Worm (Caenorhabditis elegans) whole organism, early embryonic: ENCODE data around the gene srt-70.

Source experiments
- B0310.2 ChIP-seq: sonication (generic microtip); optimal IDR thresholded peaks from 2 replicates; lab custom pipeline; 2016; ENCODE audit warnings: mild to moderate bottlenecking, missing genetic modification characterization, missing compliant biosample characterization
- F13C5.2 ChIP-seq: sonication (generic microtip); optimal IDR thresholded peaks from 2 replicates; lab custom pipeline; 2017; ENCODE audit warnings: mild to moderate bottlenecking, missing genetic modification characterization, inconsistent platforms, missing compliant biosample characterization
- aly-1 ChIP-seq: sonication (generic microtip); optimal IDR thresholded peaks from 2 replicates; lab custom pipeline; 2016; ENCODE audit warnings: missing genetic modification characterization, missing compliant biosample characterization
- ama-1 ChIP-seq: fragments of 150-350 bp; optimal IDR thresholded peaks from 2 replicates; lab custom pipeline; 2014
- ceh-13 ChIP-seq: fragments of 200-800 bp; sonication (Bioruptor generic); optimal IDR thresholded peaks from 2 replicates; lab custom pipeline; 2018; ENCODE audit warnings: mild to moderate bottlenecking, missing genetic modification characterization, missing compliant biosample characterization
- ceh-36 ChIP-seq: sonication (generic microtip); optimal IDR thresholded peaks from 2 replicates; lab custom pipeline; 2016; ENCODE audit warnings: missing genetic modification characterization, inconsistent platforms, missing compliant biosample characterization
- flt-1 ChIP-seq: fragments of 200-800 bp; sonication (Bioruptor generic); IDR thresholded peaks from 2 replicates; pipeline ENCODE4 v1.3.6; 2022; ENCODE audit warnings: missing genetic modification characterization, missing compliant biosample characterization
- hmbx-1 ChIP-seq: sonication (generic microtip); optimal IDR thresholded peaks from 2 replicates; lab custom pipeline; 2016; ENCODE audit warnings: mild to moderate bottlenecking, missing genetic modification characterization, missing compliant biosample characterization
- hmg-4 ChIP-seq: fragments of 200-800 bp; sonication (Bioruptor generic); optimal IDR thresholded peaks from 2 replicates; lab custom pipeline; 2018; ENCODE audit warnings: mild to moderate bottlenecking, missing genetic modification characterization, missing compliant biosample characterization
- hnd-1 ChIP-seq: sonication (generic microtip); optimal IDR thresholded peaks from 2 replicates; lab custom pipeline; 2016; ENCODE audit warnings: missing genetic modification characterization, missing compliant biosample characterization
- scrt-1 ChIP-seq: fragments of 200-800 bp; sonication (Bioruptor generic); IDR thresholded peaks from 2 replicates; pipeline ENCODE4 v1.3.6; 2022; ENCODE audit warnings: missing genetic modification characterization, missing compliant biosample characterization
- tbx-11 ChIP-seq: fragments of 200-800 bp; sonication (Bioruptor generic); IDR thresholded peaks from 2 replicates; pipeline ENCODE4 v1.3.6; 2022; ENCODE audit warnings: missing genetic modification characterization, missing compliant biosample characterization
- tbx-37 ChIP-seq: fragments of 200-800 bp; sonication (Bioruptor generic); conservative IDR thresholded peaks from 2 replicates; pipeline ENCODE4 v1.3.6; 2022; ENCODE audit warnings: missing genetic modification reagents, missing genetic modification characterization, missing compliant biosample characterization
- tra-4 ChIP-seq: sonication (generic microtip); optimal IDR thresholded peaks from 2 replicates; lab custom pipeline; 2017; ENCODE audit warnings: missing genetic modification characterization, missing compliant biosample characterization

ce11 chrV:5301226-5301625 is 41.9 kb upstream of the srt-70 start:
- TF ChIP-seq ama-1 (lab: Kevin White, UChicago) = no peak
- no peak for TF ChIP-seq tra-4 (tag; lab: Kevin White, UChicago)
- TF ChIP-seq F13C5.2 (tag; lab: Kevin White, UChicago) = no peak
- no peak for TF ChIP-seq hmbx-1
- TF ChIP-seq hmg-4 (GFP tag; lab: Kevin White, UChicago) = no peak
- no peak for TF ChIP-seq scrt-1 (GFP tag; lab: Robert Waterston, UW)
- TF ChIP-seq B0310.2 (tag; lab: Kevin White, UChicago) = no peak
- no peak for TF ChIP-seq ceh-13
- TF ChIP-seq flt-1 (GFP tag; lab: Robert Waterston, UW) = no peak
- no peak for TF ChIP-seq hnd-1 (tag; lab: Kevin White, UChicago)
- TF ChIP-seq ceh-36 (tag; lab: Kevin White, UChicago) = no peak
- TF ChIP-seq tbx-11 (GFP tag; lab: Robert Waterston, UW) = no peak
- TF ChIP-seq aly-1 (tag; lab: Kevin White, UChicago) = no peak
- no peak for TF ChIP-seq tbx-37 (GFP tag; lab: Robert Waterston, UW)
